Fruit fly (Drosophila melanogaster) whole organism, embryonic: ENCODE results near the gene Ldaf1.

Experiments used
- BtbVII ChIP-seq: fragments of 200-800 bp; sonication (Bioruptor generic); optimal IDR thresholded peaks from 3 replicates; lab custom pipeline; 2017; ENCODE audit warnings: missing biosample characterization, mild to moderate bottlenecking, missing genetic modification characterization
- CG10431 ChIP-seq: fragments of 200-800 bp; sonication (Bioruptor generic); optimal IDR thresholded peaks from 3 replicates; lab custom pipeline; 2018; ENCODE audit warnings: missing biosample characterization, mild to moderate bottlenecking, missing genetic modification characterization
- CG10654 ChIP-seq: fragments of 200-800 bp; sonication (Bioruptor generic); optimal IDR thresholded peaks from 2 replicates; lab custom pipeline; 2016; ENCODE audit warnings: missing biosample characterization, missing genetic modification characterization
- CG12219 ChIP-seq: fragments of 200-800 bp; sonication (Bioruptor generic); optimal IDR thresholded peaks from 3 replicates; lab custom pipeline; 2018; ENCODE audit warnings: missing biosample characterization, mild to moderate bottlenecking, missing genetic modification characterization
- CG12769 ChIP-seq: fragments of 200-800 bp; sonication (Bioruptor generic); optimal IDR thresholded peaks from 2 replicates; lab custom pipeline; 2019; ENCODE audit warnings: missing biosample characterization, mild to moderate bottlenecking, missing genetic modification characterization, moderate library complexity
- CG13296 ChIP-seq: fragments of 200-800 bp; sonication (Bioruptor generic); optimal IDR thresholded peaks from 3 replicates; lab custom pipeline; 2018; ENCODE audit warnings: missing biosample characterization, mild to moderate bottlenecking, missing genetic modification characterization
- CG1647 ChIP-seq: fragments of 200-800 bp; sonication (Bioruptor generic); optimal IDR thresholded peaks from 3 replicates; lab custom pipeline; 2016; ENCODE audit warnings: missing biosample characterization, missing genetic modification characterization
- CG17385 ChIP-seq: fragments of 200-800 bp; sonication (Bioruptor generic); optimal IDR thresholded peaks from 3 replicates; lab custom pipeline; 2018; ENCODE audit warnings: missing biosample characterization, mild to moderate bottlenecking, missing genetic modification characterization
- CG17612 ChIP-seq: fragments of 200-800 bp; sonication (Bioruptor generic); IDR thresholded peaks from 2 replicates; pipeline ENCODE4 v1.3.6; 2022; ENCODE audit warnings: missing biosample characterization, missing genetic modification characterization
- CG18011 ChIP-seq: fragments of 200-800 bp; sonication (Bioruptor generic); optimal IDR thresholded peaks from 2 replicates; lab custom pipeline; 2017; ENCODE audit warnings: missing biosample characterization, missing genetic modification characterization, mild to moderate bottlenecking, moderate library complexity, missing genotype
- CG18599 ChIP-seq: fragments of 200-800 bp; sonication (Bioruptor generic); optimal IDR thresholded peaks from 3 replicates; lab custom pipeline; 2017; ENCODE audit warnings: missing biosample characterization, missing genetic modification characterization, mild to moderate bottlenecking, moderate library complexity, missing genetic modification reagents
- CG18619 ChIP-seq: fragments of 200-800 bp; sonication (Bioruptor generic); optimal IDR thresholded peaks from 3 replicates; lab custom pipeline; 2017; ENCODE audit warnings: missing biosample characterization, mild to moderate bottlenecking, missing genetic modification characterization
- CG2202 ChIP-seq: fragments of 200-800 bp; sonication (Bioruptor generic); optimal IDR thresholded peaks from 2 replicates; lab custom pipeline; 2018; ENCODE audit warnings: missing biosample characterization, mild to moderate bottlenecking, missing genetic modification characterization
- CG32532 ChIP-seq: fragments of 200-800 bp; sonication (Bioruptor generic); IDR thresholded peaks from 2 replicates; pipeline ENCODE4 v1.3.6; 2022; ENCODE audit warnings: missing biosample characterization, missing genetic modification characterization
- CG33557 ChIP-seq: fragments of 200-800 bp; sonication (Bioruptor generic); optimal IDR thresholded peaks from 2 replicates; lab custom pipeline; 2019; ENCODE audit warnings: missing biosample characterization, mild to moderate bottlenecking, missing genetic modification characterization, moderate library complexity
- CG4360 ChIP-seq: fragments of 200-800 bp; sonication (Bioruptor generic); IDR thresholded peaks from 2 replicates; pipeline ENCODE4 v1.3.6; 2022; ENCODE audit warnings: missing biosample characterization, missing genetic modification characterization
- CG6765 ChIP-seq: fragments of 200-800 bp; sonication (Bioruptor generic); optimal IDR thresholded peaks from 3 replicates; lab custom pipeline; 2017; ENCODE audit warnings: missing biosample characterization, mild to moderate bottlenecking, missing genetic modification characterization
- CG7357 ChIP-seq: fragments of 200-800 bp; sonication (Bioruptor generic); IDR thresholded peaks from 3 replicates; pipeline ENCODE4 v1.3.6; 2022; ENCODE audit warnings: missing biosample characterization, missing genetic modification characterization
- CG8359 ChIP-seq: fragments of 200-800 bp; sonication (Bioruptor generic); optimal IDR thresholded peaks from 2 replicates; lab custom pipeline; 2017; ENCODE audit warnings: missing biosample characterization, mild to moderate bottlenecking, missing genetic modification characterization, borderline replicate concordance
- CG8944 ChIP-seq: fragments of 200-800 bp; sonication (Bioruptor generic); optimal IDR thresholded peaks from 3 replicates; lab custom pipeline; 2016; ENCODE audit warnings: missing biosample characterization, missing genetic modification characterization
- CG9817 ChIP-seq: fragments of 200-800 bp; sonication (Bioruptor generic); optimal IDR thresholded peaks from 2 replicates; lab custom pipeline; 2018; ENCODE audit warnings: missing biosample characterization, mild to moderate bottlenecking, missing genetic modification characterization, moderate library complexity
- Camta ChIP-seq: fragments of 200-800 bp; sonication (Bioruptor generic); optimal IDR thresholded peaks from 2 replicates; lab custom pipeline; 2016; ENCODE audit warnings: missing biosample characterization, missing genetic modification characterization
- D19A ChIP-seq: fragments of 200-800 bp; optimal IDR thresholded peaks from 3 replicates; lab custom pipeline; 2019; ENCODE audit warnings: missing biosample characterization, mild to moderate bottlenecking, missing genetic modification characterization, moderate library complexity
- Dll ChIP-seq: fragments of 200-800 bp; sonication (Bioruptor generic); IDR thresholded peaks from 4 replicates; pipeline ENCODE4 v1.3.6; 2022; ENCODE audit warnings: missing biosample characterization, missing genetic modification characterization; ENCODE audit not compliant: partially characterized antibody
- Doc3 ChIP-seq: fragments of 200-800 bp; sonication (Bioruptor generic); IDR thresholded peaks from 3 replicates; pipeline ENCODE4 v1.3.6; 2022; ENCODE audit warnings: missing biosample characterization, missing genetic modification characterization; ENCODE audit not compliant: partially characterized antibody
- HHEX ChIP-seq: fragments of 200-800 bp; sonication (Bioruptor generic); optimal IDR thresholded peaks from 3 replicates; lab custom pipeline; 2017; ENCODE audit warnings: missing biosample characterization, mild to moderate bottlenecking, missing genetic modification characterization, missing genetic modification reagents
- Hr78 ChIP-seq, 2 experiments: fragments of 200-800 bp in 1 of 2; fragments of >200 bp in 1 of 2; sonication (Bioruptor generic) in 1 of 2; optimal IDR thresholded peaks; 2 replicates each; lab custom pipeline; 2017 to 2019; ENCODE audit warnings: missing biosample characterization in 2 of 2, missing genetic modification characterization in 2 of 2, mild to moderate bottlenecking in 1 of 2, moderate library complexity in 1 of 2
- Mad ChIP-seq: fragments of 200-800 bp; sonication (Bioruptor generic); optimal IDR thresholded peaks from 2 replicates; lab custom pipeline; 2016; ENCODE audit warnings: missing biosample characterization, missing genetic modification characterization
- Med ChIP-seq: fragments of 200-800 bp; sonication (Bioruptor generic); peaks from one replicate; lab custom pipeline; 2016; ENCODE audit warnings: missing biosample characterization, missing genetic modification characterization, mild to moderate bottlenecking, inconsistent platforms, moderate library complexity
- Meics ChIP-seq: fragments of 200-800 bp; sonication (Bioruptor generic); optimal IDR thresholded peaks from 2 replicates; lab custom pipeline; 2017; ENCODE audit warnings: missing biosample characterization, mild to moderate bottlenecking, missing genetic modification characterization
- NfI ChIP-seq: fragments of 200-800 bp; sonication (Bioruptor generic); optimal IDR thresholded peaks from 3 replicates; lab custom pipeline; 2018; ENCODE audit warnings: missing biosample characterization, mild to moderate bottlenecking, missing genetic modification characterization, moderate library complexity
- Opbp ChIP-seq: fragments of 200-800 bp; sonication (Bioruptor generic); IDR thresholded peaks from 3 replicates; pipeline ENCODE4 v1.3.6; 2022; ENCODE audit warnings: missing biosample characterization, missing genetic modification characterization; ENCODE audit not compliant: partially characterized antibody
- PHDP ChIP-seq: fragments of 200-800 bp; sonication (Bioruptor generic); optimal IDR thresholded peaks from 3 replicates; lab custom pipeline; 2018; ENCODE audit warnings: missing biosample characterization, mild to moderate bottlenecking, missing genetic modification characterization, moderate library complexity
- Poxn ChIP-seq: fragments of 200-800 bp; sonication (Bioruptor generic); IDR thresholded peaks from 2 replicates; pipeline ENCODE4 v1.3.6; 2022; ENCODE audit warnings: missing biosample characterization, missing genetic modification characterization
- abd-A ChIP-seq: fragments of 200-800 bp; sonication (Bioruptor generic); optimal IDR thresholded peaks from 3 replicates; lab custom pipeline; 2019; ENCODE audit warnings: missing biosample characterization, mild to moderate bottlenecking, missing genetic modification characterization, moderate library complexity
- bigmax ChIP-seq: fragments of 200-800 bp; sonication (Bioruptor generic); optimal IDR thresholded peaks from 2 replicates; lab custom pipeline; 2018; ENCODE audit warnings: missing biosample characterization, mild to moderate bottlenecking, missing genetic modification characterization
- cg ChIP-seq: fragments of 200-800 bp; sonication (Bioruptor generic); optimal IDR thresholded peaks from 3 replicates; lab custom pipeline; 2019; ENCODE audit warnings: missing biosample characterization, mild to moderate bottlenecking, missing genetic modification characterization, moderate library complexity
- crc ChIP-seq: fragments of 200-800 bp; sonication (Bioruptor generic); optimal IDR thresholded peaks from 2 replicates; lab custom pipeline; 2016; ENCODE audit warnings: missing biosample characterization, missing genetic modification characterization
- eyg ChIP-seq: fragments of 200-800 bp; sonication (Bioruptor generic); optimal IDR thresholded peaks from 3 replicates; lab custom pipeline; 2016; ENCODE audit warnings: missing biosample characterization, missing genetic modification characterization
- fru ChIP-seq: fragments of >200 bp; optimal IDR thresholded peaks from 2 replicates; lab custom pipeline; 2017
- fu2 ChIP-seq: fragments of 200-800 bp; sonication (Bioruptor generic); optimal IDR thresholded peaks from 2 replicates; lab custom pipeline; 2016; ENCODE audit warnings: missing biosample characterization, missing genetic modification characterization
- gcm2 ChIP-seq: fragments of 200-800 bp; sonication (Bioruptor generic); optimal IDR thresholded peaks from 2 replicates; lab custom pipeline; 2016; ENCODE audit warnings: missing biosample characterization, missing genetic modification characterization
- gsb-n ChIP-seq: fragments of 200-800 bp; sonication (Bioruptor generic); optimal IDR thresholded peaks from 3 replicates; lab custom pipeline; 2018; ENCODE audit warnings: missing biosample characterization, mild to moderate bottlenecking, missing genetic modification characterization
- gt ChIP-seq: fragments of 200-800 bp; sonication (Bioruptor generic); IDR thresholded peaks from 2 replicates; pipeline ENCODE4 v1.3.6; 2022; ENCODE audit warnings: missing biosample characterization, missing genetic modification characterization
- lab ChIP-seq: fragments of 200-800 bp; sonication (Bioruptor generic); optimal IDR thresholded peaks from 3 replicates; lab custom pipeline; 2017; ENCODE audit warnings: missing biosample characterization, missing genetic modification characterization, mild to moderate bottlenecking, moderate library complexity, missing genetic modification reagents
- odd ChIP-seq: fragments of 200-800 bp; sonication (Bioruptor generic); optimal IDR thresholded peaks from 2 replicates; lab custom pipeline; 2017; ENCODE audit warnings: missing biosample characterization, mild to moderate bottlenecking, missing genetic modification characterization
- org-1 ChIP-seq: fragments of 200-800 bp; sonication (Bioruptor generic); optimal IDR thresholded peaks from 2 replicates; lab custom pipeline; 2017; ENCODE audit warnings: missing biosample characterization, missing genetic modification characterization
- tin ChIP-seq: fragments of 200-800 bp; sonication (Bioruptor generic); optimal IDR thresholded peaks from 3 replicates; lab custom pipeline; 2016; ENCODE audit warnings: missing biosample characterization, missing genetic modification characterization
- vfl ChIP-seq: fragments of 200-800 bp; sonication (Bioruptor generic); optimal IDR thresholded peaks from 2 replicates; lab custom pipeline; 2016; ENCODE audit warnings: missing biosample characterization, missing genetic modification characterization
- yki ChIP-seq: fragments of >200 bp; optimal IDR thresholded peaks from 3 replicates; lab custom pipeline; 2018

Ldaf1 gene

dm6 chrX:1948508-1949065 lies 46.9 kb upstream of the Ldaf1 start (continued):
- TF ChIP-seq bigmax (GFP tag; lab: Kevin White, UChicago) (no peak), Dll (GFP tag; lab: Robert Waterston, UW) (no peak), Opbp (GFP tag; lab: Robert Waterston, UW) (no peak), lab (GFP tag; lab: Kevin White, UChicago) (peak; percentile 85), gsb-n (tag; lab: Kevin White, UChicago) (no peak), fu2 (GFP tag; lab: Kevin White, UChicago) (no peak), CG7357 (GFP tag; lab: Robert Waterston, UW) (0 out of 3 replicates have a peak, but pooled peaks have one; percentile 23), CG13296 (no peak), fru (lab: Kevin White, UChicago) (no peak), CG10654 (GFP tag; lab: Kevin White, UChicago) (no peak), Med (GFP tag; lab: Kevin White, UChicago) (peak; percentile 85), CG8944 (GFP tag; lab: Kevin White, UChicago) (no peak), HHEX (GFP tag; lab: Kevin White, UChicago) (peak; percentile 49), vfl (peak; percentile 37), Camta (GFP tag; lab: Kevin White, UChicago) (no peak), Meics (peak; percentile 77), PHDP (tag; lab: Kevin White, UChicago) (peak; percentile 78), odd (GFP tag; lab: Kevin White, UChicago) (no peak), CG12219 (GFP tag; lab: Kevin White, UChicago) (no peak), CG8359 (GFP tag; lab: Kevin White, UChicago) (no peak), Mad (no peak), crc (GFP tag; lab: Kevin White, UChicago) (no peak), gcm2 (no peak), BtbVII (GFP tag; lab: Kevin White, UChicago) (peak; percentile 67), CG6765 (GFP tag; lab: Kevin White, UChicago) (peak; percentile 62), org-1 (GFP tag; lab: Kevin White, UChicago) (peak; percentile 65), CG17612 (GFP tag; lab: Robert Waterston, UW) (peak; percentile 39; the same call in 1 of the 2 replicates), CG12769 (tag; lab: Kevin White, UChicago) (peak; percentile 83), CG2202 (tag; lab: Kevin White, UChicago) (no peak), CG33557 (no peak), abd-A (tag; lab: Kevin White, UChicago) (no peak), yki (no peak), Doc3 (GFP tag; lab: Robert Waterston, UW) (no peak), Poxn (GFP tag; lab: Robert Waterston, UW) (no peak), cg (GFP tag; lab: Kevin White, UChicago) (no peak), CG4360 (GFP tag; lab: Robert Waterston, UW) (no peak), D19A (tag; lab: Kevin White, UChicago) (no peak), eyg (GFP tag; lab: Kevin White, UChicago) (no peak), CG17385 (GFP tag; lab: Kevin White, UChicago) (no peak), CG9817 (tag; lab: Kevin White, UChicago) (peak; percentile 64), Hr78 (GFP tag; optimal IDR thresholded peaks at IDR 0.05; lab: Kevin White, UChicago) (no peak), gt (no peak), CG1647 (GFP tag; lab: Kevin White, UChicago) (no peak), CG32532 (peak; percentile 84; the same call in 1 of the 2 replicates), CG18619 (GFP tag; lab: Kevin White, UChicago) (peak; percentile 58), NfI (peak; percentile 30), CG18011 (GFP tag; lab: Kevin White, UChicago) (peak; percentile 39), CG10431 (no peak), CG18599 (GFP tag; lab: Kevin White, UChicago) (peak; percentile 87), tin (GFP tag; lab: Kevin White, UChicago) (no peak)
